Fruit fly (Drosophila melanogaster): ENCODE measurements around the gene Nfs1.

Nfs1 gene

dm6 chr2L:12020735-12021134, 21.3 kb downstream of the Nfs1 start, which contains the start of gene Wdr81 (continued):
- no peak for TF ChIP-seq prd (optimal IDR thresholded peaks at IDR 0.05)
- no peak for TF ChIP-seq prd (GFP tag; IDR thresholded peaks at IDR 0.05)
- TF ChIP-seq danr (GFP tag; IDR thresholded peaks at IDR 0.05), result no peak
- TF ChIP-seq fd96Cb (tag; optimal IDR thresholded peaks at IDR 0.05), result no peak
- no peak for TF ChIP-seq CG3726 (GFP tag; IDR thresholded peaks at IDR 0.05)
- no peak for TF ChIP-seq her (GFP tag; optimal IDR thresholded peaks at IDR 0.05)
- no peak for TF ChIP-seq emc (GFP tag; optimal IDR thresholded peaks at IDR 0.05)
- no peak for TF ChIP-seq CG3065 (GFP tag; optimal IDR thresholded peaks at IDR 0.05)
- TF ChIP-seq cg (GFP tag; optimal IDR thresholded peaks at IDR 0.05), result no peak
- peak; percentile 45 for TF ChIP-seq CG4617 (GFP tag; optimal IDR thresholded peaks at IDR 0.05; ENCODE audit: borderline replicate concordance)
- TF ChIP-seq Sry-δ (GFP tag; optimal IDR thresholded peaks at IDR 0.05), result no peak
- no peak for TF ChIP-seq bigmax (GFP tag; optimal IDR thresholded peaks at IDR 0.05)
- no peak for TF ChIP-seq pum (GFP tag; optimal IDR thresholded peaks at IDR 0.05)
- no peak for TF ChIP-seq HmgD (GFP tag; optimal IDR thresholded peaks at IDR 0.05)
- no peak for TF ChIP-seq Meics (GFP tag; optimal IDR thresholded peaks at IDR 0.05)
- no peak for TF ChIP-seq row (GFP tag; IDR thresholded peaks at IDR 0.05)
- TF ChIP-seq wek (GFP tag; optimal IDR thresholded peaks at IDR 0.05), result peak; percentile 48
- TF ChIP-seq sd (tag; optimal IDR thresholded peaks at IDR 0.05), result peak; percentile 88
- no peak for TF ChIP-seq Gug (GFP tag; IDR thresholded peaks at IDR 0.05)
- peak; percentile 28 for TF ChIP-seq stwl (tag; optimal IDR thresholded peaks at IDR 0.05)
- TF ChIP-seq CG13894 (tag; optimal IDR thresholded peaks at IDR 0.05), result no peak
- TF ChIP-seq Dll (GFP tag; IDR thresholded peaks at IDR 0.05; ENCODE audit: partially characterized antibody), result peak; percentile 47; the same call in 2 of the 4 replicates
- TF ChIP-seq lmd (GFP tag; IDR thresholded peaks at IDR 0.05), result no peak
- TF ChIP-seq CG10321 (GFP tag; IDR thresholded peaks at IDR 0.05), result 0 out of 2 replicates have a peak, but pooled peaks have one; percentile 17
- no peak for TF ChIP-seq Fer2 (tag; optimal IDR thresholded peaks at IDR 0.05)
- no peak for TF ChIP-seq CG17568 (GFP tag; optimal IDR thresholded peaks at IDR 0.05)
- no peak for TF ChIP-seq CG13775 (GFP tag; optimal IDR thresholded peaks at IDR 0.05)
- TF ChIP-seq vfl (GFP tag; optimal IDR thresholded peaks at IDR 0.05), result no peak
- no peak for TF ChIP-seq ttk (GFP tag; IDR thresholded peaks at IDR 0.05)
- peak; percentile 61 for TF ChIP-seq MESR4 (GFP tag; optimal IDR thresholded peaks at IDR 0.05)
- TF ChIP-seq CG9797 (GFP tag; optimal IDR thresholded peaks at IDR 0.05), result peak; percentile 58
- TF ChIP-seq Fer3 (tag; optimal IDR thresholded peaks at IDR 0.05), result no peak
- TF ChIP-seq CG12942 (GFP tag; optimal IDR thresholded peaks at IDR 0.05), result no peak
- peak; percentile 80 for TF ChIP-seq gfzf (GFP tag; optimal IDR thresholded peaks at IDR 0.05)
- TF ChIP-seq CG6254 (GFP tag; optimal IDR thresholded peaks at IDR 0.05), result no peak
- no peak for TF ChIP-seq CG32767 (GFP tag; IDR thresholded peaks at IDR 0.05)
- TF ChIP-seq CG10366 (GFP tag; IDR thresholded peaks at IDR 0.05), result no peak

- TF ChIP-seq CG2875 (GFP tag; optimal IDR thresholded peaks at IDR 0.05), result peak; percentile 88
- TF ChIP-seq CG4360 (GFP tag; IDR thresholded peaks at IDR 0.05), result no peak; the same call in 1 of the 2 replicates
- TF ChIP-seq CG1647 (GFP tag; optimal IDR thresholded peaks at IDR 0.05), result peak; percentile 33
- TF ChIP-seq CG3407 (GFP tag; optimal IDR thresholded peaks at IDR 0.05), result peak; percentile 87
- peak; percentile 32 to 53 for TF ChIP-seq dpn (GFP tag; optimal IDR thresholded peaks at IDR 0.05)
- TF ChIP-seq CG7963 (GFP tag; IDR thresholded peaks at IDR 0.05; ENCODE audit: partially characterized antibody), result no peak
- TF ChIP-seq chif (GFP tag; optimal IDR thresholded peaks at IDR 0.05), result peak; percentile 7 to 40
- peak; percentile 9 for TF ChIP-seq CG9609 (GFP tag; optimal IDR thresholded peaks at IDR 0.05)
- no peak for TF ChIP-seq Antp (GFP tag; optimal IDR thresholded peaks at IDR 0.05)
- TF ChIP-seq lilli (GFP tag; optimal IDR thresholded peaks at IDR 0.05), result peak; percentile 26
- peak; percentile 80 for TF ChIP-seq CG10543 (GFP tag; optimal IDR thresholded peaks at IDR 0.05)
- no peak for TF ChIP-seq Doc3 (GFP tag; IDR thresholded peaks at IDR 0.05; ENCODE audit: partially characterized antibody)
- no peak for TF ChIP-seq unc-4 (GFP tag; IDR thresholded peaks at IDR 0.05; ENCODE audit: partially characterized antibody)
- TF ChIP-seq yki (optimal IDR thresholded peaks at IDR 0.05), result no peak
- peak; percentile 84 for TF ChIP-seq bab2 (GFP tag; optimal IDR thresholded peaks at IDR 0.05)
- TF ChIP-seq pfk (GFP tag; optimal IDR thresholded peaks at IDR 0.05), result peak; percentile 20
- peak; percentile 33 for TF ChIP-seq Lhr (GFP tag; optimal IDR thresholded peaks at IDR 0.05)
These were observed 21.7 kb downstream of the Nfs1 start for dm6 chr2L:12021193-12021592.

All from whole organism, embryonic.